Fruit fly (Drosophila melanogaster) whole organism, embryonic: ENCODE data around the gene dbe.

Experiments used
- Aef1 ChIP-seq: fragments of 200-800 bp; sonication (Bioruptor generic); IDR thresholded peaks from 3 replicates; pipeline ENCODE4 v1.3.6; 2022; ENCODE audit warnings: missing biosample characterization, missing genetic modification characterization
- Atf3 ChIP-seq: fragments of 200-800 bp; sonication (Bioruptor generic); optimal IDR thresholded peaks from 3 replicates; lab custom pipeline; 2016; ENCODE audit warnings: missing biosample characterization, missing genetic modification characterization
- Bdp1 ChIP-seq: fragments of 200-800 bp; sonication (Bioruptor generic); optimal IDR thresholded peaks from 3 replicates; lab custom pipeline; 2016; ENCODE audit warnings: missing biosample characterization, missing genetic modification characterization
- CG10147 ChIP-seq: fragments of 200-800 bp; sonication (Bioruptor generic); optimal IDR thresholded peaks from 2 replicates; lab custom pipeline; 2019; ENCODE audit warnings: missing biosample characterization, mild to moderate bottlenecking, missing genetic modification characterization, moderate library complexity
- CG10209 ChIP-seq: fragments of 200-800 bp; sonication (Bioruptor generic); optimal IDR thresholded peaks from 3 replicates; lab custom pipeline; 2017; ENCODE audit warnings: missing biosample characterization, mild to moderate bottlenecking, missing genetic modification characterization, missing genetic modification reagents
- CG1024 ChIP-seq: fragments of 200-800 bp; sonication (Bioruptor generic); IDR thresholded peaks from 2 replicates; pipeline ENCODE4 v1.3.6; 2022; ENCODE audit warnings: missing biosample characterization, missing genetic modification characterization
- CG10274 ChIP-seq: fragments of 200-800 bp; sonication (Bioruptor generic); optimal IDR thresholded peaks from 3 replicates; lab custom pipeline; 2017; ENCODE audit warnings: missing biosample characterization, mild to moderate bottlenecking, missing genetic modification characterization
- CG10366 ChIP-seq: fragments of 200-800 bp; sonication (Bioruptor generic); IDR thresholded peaks from 2 replicates; pipeline ENCODE4 v1.3.6; 2022; ENCODE audit warnings: missing biosample characterization, missing genetic modification characterization
- CG10462 ChIP-seq: fragments of 200-800 bp; sonication (Bioruptor generic); optimal IDR thresholded peaks from 2 replicates; lab custom pipeline; 2016; ENCODE audit warnings: missing biosample characterization, missing genetic modification characterization
- CG11456 ChIP-seq: fragments of 200-800 bp; sonication (Bioruptor generic); IDR thresholded peaks from 3 replicates; pipeline ENCODE4 v1.3.6; 2022; ENCODE audit warnings: missing biosample characterization, missing genetic modification characterization
- CG12219 ChIP-seq: fragments of 200-800 bp; sonication (Bioruptor generic); optimal IDR thresholded peaks from 3 replicates; lab custom pipeline; 2018; ENCODE audit warnings: missing biosample characterization, mild to moderate bottlenecking, missing genetic modification characterization
- CG12942 ChIP-seq: fragments of 200-800 bp; sonication (Bioruptor generic); optimal IDR thresholded peaks from 3 replicates; lab custom pipeline; 2016; ENCODE audit warnings: missing biosample characterization, missing genetic modification characterization
- CG13775 ChIP-seq: fragments of 200-800 bp; sonication (Bioruptor generic); optimal IDR thresholded peaks from 3 replicates; lab custom pipeline; 2017; ENCODE audit warnings: missing biosample characterization, mild to moderate bottlenecking, missing genetic modification characterization
- CG13894 ChIP-seq: fragments of 200-800 bp; sonication (Bioruptor generic); optimal IDR thresholded peaks from 3 replicates; lab custom pipeline; 2018; ENCODE audit warnings: missing biosample characterization, mild to moderate bottlenecking, missing genetic modification characterization, moderate library complexity
- CG15011 ChIP-seq: fragments of 200-800 bp; sonication (Bioruptor generic); optimal IDR thresholded peaks from 3 replicates; lab custom pipeline; 2018; ENCODE audit warnings: missing biosample characterization, mild to moderate bottlenecking, missing genetic modification characterization
- CG15073 ChIP-seq: fragments of 200-800 bp; sonication (Bioruptor generic); optimal IDR thresholded peaks from 2 replicates; lab custom pipeline; 2016; ENCODE audit warnings: missing biosample characterization, missing genetic modification characterization
- CG15269 ChIP-seq: fragments of 200-800 bp; sonication (Bioruptor generic); optimal IDR thresholded peaks from 2 replicates; lab custom pipeline; 2018; ENCODE audit warnings: missing biosample characterization, mild to moderate bottlenecking, missing genetic modification characterization, moderate library complexity
- CG16863 ChIP-seq: fragments of 200-800 bp; sonication (Bioruptor generic); optimal IDR thresholded peaks from 3 replicates; lab custom pipeline; 2016; ENCODE audit warnings: missing biosample characterization, missing genetic modification characterization
- CG17385 ChIP-seq: fragments of 200-800 bp; sonication (Bioruptor generic); optimal IDR thresholded peaks from 3 replicates; lab custom pipeline; 2018; ENCODE audit warnings: missing biosample characterization, mild to moderate bottlenecking, missing genetic modification characterization
- CG18262 ChIP-seq: fragments of 200-800 bp; optimal IDR thresholded peaks from 3 replicates; lab custom pipeline; 2019; ENCODE audit warnings: missing biosample characterization, mild to moderate bottlenecking, missing genetic modification characterization, moderate library complexity
- CG30020 ChIP-seq: fragments of 200-800 bp; optimal IDR thresholded peaks from 2 replicates; lab custom pipeline; 2019; ENCODE audit warnings: missing biosample characterization, mild to moderate bottlenecking, missing genetic modification characterization, moderate library complexity
- CG32767 ChIP-seq: fragments of 200-800 bp; sonication (Bioruptor generic); IDR thresholded peaks from 2 replicates; pipeline ENCODE4 v1.3.6; 2022; ENCODE audit warnings: missing biosample characterization, missing genetic modification characterization
- CG33557 ChIP-seq: fragments of 200-800 bp; sonication (Bioruptor generic); optimal IDR thresholded peaks from 2 replicates; lab custom pipeline; 2019; ENCODE audit warnings: missing biosample characterization, mild to moderate bottlenecking, missing genetic modification characterization, moderate library complexity
- CG3407 ChIP-seq: fragments of 200-800 bp; sonication (Bioruptor generic); optimal IDR thresholded peaks from 2 replicates; lab custom pipeline; 2018; ENCODE audit warnings: missing biosample characterization, mild to moderate bottlenecking, missing genetic modification characterization
- CG3726 ChIP-seq: fragments of 200-800 bp; sonication (Bioruptor generic); IDR thresholded peaks from 3 replicates; pipeline ENCODE4, ENCODE4 v1.3.6; 2022; ENCODE audit warnings: missing biosample characterization, missing genetic modification characterization
- CG7987 ChIP-seq: fragments of 200-800 bp; sonication (Bioruptor generic); optimal IDR thresholded peaks from 2 replicates; lab custom pipeline; 2018; ENCODE audit warnings: missing biosample characterization, mild to moderate bottlenecking, missing genetic modification characterization, moderate library complexity
- CG8765 ChIP-seq: fragments of 200-800 bp; sonication (Bioruptor generic); IDR thresholded peaks from 2 replicates; pipeline ENCODE4 v1.3.6; 2022; ENCODE audit warnings: missing biosample characterization, missing genetic modification characterization
- CG9932 ChIP-seq: fragments of 200-800 bp; sonication (Bioruptor generic); IDR thresholded peaks from 2 replicates; pipeline ENCODE4 v1.3.6; 2022; ENCODE audit warnings: missing biosample characterization, missing genetic modification characterization
- D ChIP-seq, 2 experiments: fragments of 200-800 bp in 1 of 2; fragments of >200 bp in 1 of 2; sonication (Bioruptor generic) in 1 of 2; optimal IDR thresholded peaks; 2 replicates in 1 of 2; 3 replicates in 1 of 2; lab custom pipeline; 2017; ENCODE audit warnings: mild to moderate bottlenecking in 1 of 2, missing biosample characterization in 1 of 2, missing genetic modification characterization in 1 of 2, missing genetic modification reagents in 1 of 2
- D19B ChIP-seq: fragments of 200-800 bp; sonication (Bioruptor generic); optimal IDR thresholded peaks from 2 replicates; lab custom pipeline; 2017; ENCODE audit warnings: missing biosample characterization, mild to moderate bottlenecking, missing genetic modification characterization
- Doc2 ChIP-seq: fragments of 200-800 bp; sonication (Bioruptor generic); IDR thresholded peaks from 2 replicates; pipeline ENCODE4 v1.3.6; 2022; ENCODE audit warnings: missing biosample characterization, missing genetic modification characterization
- Dref ChIP-seq: fragments of 200-800 bp; sonication (Bioruptor generic); IDR thresholded peaks from 2 replicates; pipeline ENCODE4 v1.3.6; 2022; ENCODE audit warnings: missing biosample characterization, missing genetic modification characterization
- Ets65A ChIP-seq: fragments of 200-800 bp; sonication (Bioruptor generic); peaks from one replicate; lab custom pipeline; 2016; ENCODE audit warnings: missing biosample characterization, missing genetic modification characterization
- Fer2 ChIP-seq: fragments of 200-800 bp; sonication (Bioruptor generic); optimal IDR thresholded peaks from 2 replicates; lab custom pipeline; 2018; ENCODE audit warnings: missing biosample characterization, mild to moderate bottlenecking, missing genetic modification characterization, moderate library complexity
- Hr3 ChIP-seq: fragments of 200-800 bp; sonication (Bioruptor generic); optimal IDR thresholded peaks from 3 replicates; lab custom pipeline; 2016; ENCODE audit warnings: missing biosample characterization, missing genetic modification characterization
- Hsf ChIP-seq: fragments of 200-800 bp; sonication (Bioruptor generic); optimal IDR thresholded peaks from 3 replicates; lab custom pipeline; 2016; ENCODE audit warnings: missing biosample characterization, missing genetic modification characterization
- MTF-1 ChIP-seq: fragments of 200-800 bp; sonication (Bioruptor generic); optimal IDR thresholded peaks from 2 replicates; lab custom pipeline; 2018; ENCODE audit warnings: missing biosample characterization, mild to moderate bottlenecking, missing genetic modification characterization, borderline replicate concordance
- Nf-YC ChIP-seq: fragments of 200-800 bp; optimal IDR thresholded peaks from 3 replicates; lab custom pipeline; 2019; ENCODE audit warnings: missing biosample characterization, mild to moderate bottlenecking, missing genetic modification characterization, moderate library complexity
- Six4 ChIP-seq: fragments of 200-800 bp; sonication (Bioruptor generic); optimal IDR thresholded peaks from 2 replicates; lab custom pipeline; 2016; ENCODE audit warnings: missing biosample characterization, missing genetic modification characterization
- Taf1 ChIP-seq: fragments of 200-800 bp; sonication (Bioruptor generic); IDR thresholded peaks from 2 replicates; pipeline ENCODE4 v1.3.6; 2022; ENCODE audit warnings: missing biosample characterization, missing genetic modification characterization
- ase ChIP-seq: fragments of 200-800 bp; sonication (Bioruptor generic); IDR thresholded peaks from 3 replicates; pipeline ENCODE4 v1.3.6; 2022; ENCODE audit warnings: missing biosample characterization, missing genetic modification characterization
- bbx ChIP-seq: fragments of 200-800 bp; sonication (Bioruptor generic); IDR thresholded peaks from 2 replicates; pipeline ENCODE4 v1.3.6; 2022; ENCODE audit warnings: missing biosample characterization, missing genetic modification characterization; ENCODE audit not compliant: partially characterized antibody
- bcd ChIP-seq: fragments of 200-800 bp; sonication (Bioruptor generic); optimal IDR thresholded peaks from 2 replicates; lab custom pipeline; 2017; ENCODE audit warnings: missing biosample characterization, mild to moderate bottlenecking, missing genetic modification characterization
- dan ChIP-seq: fragments of 200-800 bp; sonication (Bioruptor generic); IDR thresholded peaks from 2 replicates; pipeline ENCODE4 v1.3.6; 2022; ENCODE audit warnings: missing biosample characterization, missing genetic modification characterization
- ftz-f1 ChIP-seq: fragments of 200-800 bp; sonication (Bioruptor generic); optimal IDR thresholded peaks from 2 replicates; lab custom pipeline; 2016; ENCODE audit warnings: missing biosample characterization, missing genetic modification characterization
- ind ChIP-seq: fragments of 200-800 bp; sonication (Bioruptor generic); optimal IDR thresholded peaks from 3 replicates; lab custom pipeline; 2016; ENCODE audit warnings: missing biosample characterization, missing genetic modification characterization
- nerfin-1 ChIP-seq: fragments of 200-800 bp; sonication (Bioruptor generic); optimal IDR thresholded peaks from 3 replicates; lab custom pipeline; 2019; ENCODE audit warnings: missing biosample characterization, mild to moderate bottlenecking, missing genetic modification characterization, moderate library complexity
- rib ChIP-seq: fragments of 200-800 bp; sonication (Bioruptor generic); IDR thresholded peaks from 2 replicates; pipeline ENCODE4 v1.3.6; 2022; ENCODE audit warnings: missing biosample characterization, missing genetic modification characterization
- sr ChIP-seq: fragments of 200-800 bp; sonication (Bioruptor generic); IDR thresholded peaks from 3 replicates; pipeline ENCODE4 v1.3.6; 2022; ENCODE audit warnings: missing biosample characterization, missing genetic modification characterization
- tx ChIP-seq: fragments of 200-800 bp; sonication (Bioruptor generic); optimal IDR thresholded peaks from 2 replicates; lab custom pipeline; 2016; ENCODE audit warnings: missing biosample characterization, missing genetic modification characterization
- unpg ChIP-seq: fragments of 200-800 bp; sonication (Bioruptor generic); optimal IDR thresholded peaks from 3 replicates; lab custom pipeline; 2018; ENCODE audit warnings: missing biosample characterization, mild to moderate bottlenecking, missing genetic modification characterization, moderate library complexity

Gene dbe

DNA sequence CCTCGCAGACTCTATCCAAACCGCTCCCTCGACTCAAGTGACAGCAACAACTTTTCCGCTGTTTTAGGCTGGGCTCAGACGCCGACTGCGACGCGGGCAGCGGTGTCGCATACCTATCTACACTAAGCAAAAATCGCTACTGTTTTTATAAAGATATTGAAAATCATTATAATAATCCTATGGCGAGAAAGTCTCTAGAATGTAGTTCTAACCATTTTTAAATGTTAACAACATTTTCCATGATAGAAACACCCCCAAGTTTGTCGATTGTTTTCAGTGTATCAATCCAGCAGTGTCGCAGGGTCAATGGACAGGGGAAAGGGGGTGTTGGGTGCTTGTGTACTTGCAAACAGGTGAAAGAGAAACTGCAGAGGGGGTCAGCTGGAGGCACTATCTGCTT lies 3.8 kb downstream of the dbe start (continued):
- TF ChIP-seq nerfin-1 (tag; lab: Kevin White, UChicago) (peak; percentile 92), Hsf (GFP tag; lab: Kevin White, UChicago) (peak; percentile 96), CG10209 (GFP tag; lab: Kevin White, UChicago) (peak; percentile 95), D19B (peak; percentile 78), CG3407 (peak; percentile 95), Doc2 (peak; percentile 73), Aef1 (GFP tag; lab: Robert Waterston, UW) (peak; percentile 95), CG18262 (tag; lab: Kevin White, UChicago) (peak; percentile 95), sr (peak; percentile 88; the same call in 2 of the 3 replicates), CG30020 (tag; lab: Kevin White, UChicago) (peak; percentile 72), CG11456 (GFP tag; lab: Robert Waterston, UW) (peak; percentile 97), CG10274 (peak; percentile 88), CG12942 (GFP tag; lab: Kevin White, UChicago) (peak; percentile 94), Nf-YC (tag; lab: Kevin White, UChicago) (peak; percentile 79), Dref (GFP tag; lab: Robert Waterston, UW) (peak; percentile 34; the same call in 1 of the 2 replicates), CG13894 (tag; lab: Kevin White, UChicago) (peak; percentile 88), CG10462 (GFP tag; lab: Kevin White, UChicago) (peak; percentile 91), Fer2 (peak; percentile 88), CG3726 (peak; percentile 92), CG15011 (GFP tag; lab: Kevin White, UChicago) (peak; percentile 92), CG1024 (GFP tag; lab: Robert Waterston, UW) (peak; percentile 90), CG33557 (GFP tag; lab: Kevin White, UChicago) (peak; percentile 86), unpg (GFP tag; lab: Kevin White, UChicago) (peak; percentile 97), Atf3 (GFP tag; lab: Kevin White, UChicago) (peak; percentile 87), Six4 (GFP tag; lab: Kevin White, UChicago) (peak; percentile 94), CG12219 (GFP tag; lab: Kevin White, UChicago) (peak; percentile 95), ase (peak; percentile 96), CG8765 (GFP tag; lab: Robert Waterston, UW) (peak; percentile 93), CG10366 (GFP tag; lab: Robert Waterston, UW) (peak; percentile 96), CG15073 (GFP tag; lab: Kevin White, UChicago) (peak; percentile 78), CG16863 (GFP tag; lab: Kevin White, UChicago) (peak; percentile 96), CG32767 (GFP tag; lab: Robert Waterston, UW) (peak; percentile 93), MTF-1 (GFP tag; lab: Kevin White, UChicago) (peak; percentile 93), CG17385 (peak; percentile 93), ind (GFP tag; lab: Kevin White, UChicago) (peak; percentile 97), bbx (GFP tag; lab: Robert Waterston, UW) (no peak), D (optimal IDR thresholded peaks at IDR 0.05; lab: Kevin White, UChicago) (no peak), D (GFP tag; optimal IDR thresholded peaks at IDR 0.05; lab: Kevin White, UChicago) (peak; percentile 90), CG7987 (GFP tag; lab: Kevin White, UChicago) (peak; percentile 92), rib (GFP tag; lab: Robert Waterston, UW) (peak; percentile 92), Hr3 (peak; percentile 95), ftz-f1 (GFP tag; lab: Kevin White, UChicago) (peak; percentile 79), CG15269 (tag; lab: Kevin White, UChicago) (peak; percentile 96), Bdp1 (peak; percentile 86), tx (peak; percentile 93), Ets65A (GFP tag; lab: Kevin White, UChicago) (peak; percentile 99), CG9932 (GFP tag; lab: Robert Waterston, UW) (peak; percentile 95), CG13775 (peak; percentile 93), CG10147 (GFP tag; lab: Kevin White, UChicago) (peak; percentile 92), bcd (GFP tag; lab: Kevin White, UChicago) (peak; percentile 96), dan (peak; percentile 80), Taf1 (GFP tag; lab: Robert Waterston, UW) (peak; percentile 84)
